Worm (Caenorhabditis elegans) whole organism, L1 larva: Measurements from ENCODE around the gene F59D12.3.

Experiments used
- aha-1 ChIP-seq: fragments of 150-350 bp; optimal IDR thresholded peaks from 2 replicates; lab custom pipeline; 2014; ENCODE audit warnings: missing biosample characterization, missing genetic modification characterization
- alr-1 ChIP-seq: fragments of 200-800 bp; sonication (Bioruptor generic); optimal IDR thresholded peaks from 2 replicates; lab custom pipeline; 2018; ENCODE audit warnings: borderline replicate concordance, mild to moderate bottlenecking, missing genetic modification characterization, missing compliant biosample characterization
- aly-2 ChIP-seq: fragments of 150-350 bp; optimal IDR thresholded peaks from 2 replicates; lab custom pipeline; 2014; ENCODE audit warnings: missing biosample characterization, missing genetic modification characterization
- blmp-1 ChIP-seq: fragments of 150-350 bp; optimal IDR thresholded peaks from 2 replicates; lab custom pipeline; 2014; ENCODE audit warnings: missing biosample characterization, missing genetic modification characterization
- ceh-63 ChIP-seq: fragments of 200-800 bp; sonication (Bioruptor generic); optimal IDR thresholded peaks from 2 replicates; lab custom pipeline; 2018; ENCODE audit warnings: mild to moderate bottlenecking, missing genetic modification characterization, missing compliant biosample characterization
- ceh-82 ChIP-seq, 3 experiments: fragments of 150-350 bp in 1 of 3; sonication (generic microtip) in 2 of 3; optimal IDR thresholded peaks; 2 replicates each; lab custom pipeline; 2014 to 2017; ENCODE audit warnings: missing biosample characterization in 3 of 3, missing genetic modification characterization in 3 of 3
- ceh-88 ChIP-seq: fragments of 200-800 bp; sonication (Bioruptor generic); IDR thresholded peaks from 2 replicates; pipeline ENCODE4 v1.3.6; 2022; ENCODE audit warnings: missing genetic modification characterization, missing compliant biosample characterization
- ceh-90 ChIP-seq: sonication (generic microtip); optimal IDR thresholded peaks from 2 replicates; lab custom pipeline; 2016; ENCODE audit warnings: missing genetic modification characterization, missing compliant biosample characterization
- ces-1 ChIP-seq: fragments of 150-350 bp; optimal IDR thresholded peaks from 2 replicates; lab custom pipeline; 2014; ENCODE audit warnings: missing biosample characterization, missing genetic modification reagents, missing genetic modification characterization
- dsc-1 ChIP-seq: sonication (generic microtip); optimal IDR thresholded peaks from 2 replicates; lab custom pipeline; 2016; ENCODE audit warnings: mild to moderate bottlenecking, missing genetic modification characterization, missing compliant biosample characterization
- efl-1 ChIP-seq, 4 experiments: fragments of 150-350 bp; optimal IDR thresholded peaks in 3 of 4; peaks in 1 of 4; 1 replicate in 1 of 4; 2 replicates in 3 of 4; lab custom pipeline; 2014; ENCODE audit warnings: missing biosample characterization in 2 of 4, missing genetic modification characterization in 2 of 4, missing genetic modification reagents in 2 of 4
- egl-13 ChIP-seq: sonication (generic microtip); optimal IDR thresholded peaks from 2 replicates; lab custom pipeline; 2016; ENCODE audit warnings: missing genotype, missing genetic modification reagents, missing genetic modification characterization, missing compliant biosample characterization
- elt-2 ChIP-seq: sonication (generic microtip); optimal IDR thresholded peaks from 2 replicates; lab custom pipeline; 2016; ENCODE audit warnings: missing genetic modification characterization, mild to moderate bottlenecking, inconsistent platforms, missing compliant biosample characterization, missing genetic modification reagents
- elt-3 ChIP-seq, 6 experiments: fragments of 150-350 bp in 1 of 6; sonication (generic microtip); optimal IDR thresholded peaks; 2 replicates each; lab custom pipeline; 2017 to 2018; ENCODE audit warnings: missing biosample characterization in 6 of 6, missing genetic modification characterization in 6 of 6, inconsistent platforms in 1 of 6
- fkh-10 ChIP-seq: sonication (generic microtip); optimal IDR thresholded peaks from 2 replicates; lab custom pipeline; 2017; ENCODE audit warnings: missing biosample characterization, missing genetic modification reagents, missing genetic modification characterization
- fkh-8 ChIP-seq: sonication (generic microtip); optimal IDR thresholded peaks from 2 replicates; lab custom pipeline; 2016; ENCODE audit warnings: mild to moderate bottlenecking, missing genetic modification characterization, missing compliant biosample characterization
- grh-1 ChIP-seq: fragments of 200-800 bp; sonication (Bioruptor generic); IDR thresholded peaks from 2 replicates; pipeline ENCODE4 v1.3.6; 2022; ENCODE audit warnings: missing genetic modification reagents, missing genetic modification characterization, missing compliant biosample characterization
- hlh-17 ChIP-seq: fragments of 200-800 bp; sonication (Bioruptor generic); optimal IDR thresholded peaks from 2 replicates; lab custom pipeline; 2018; ENCODE audit warnings: missing genetic modification characterization, mild to moderate bottlenecking, missing compliant biosample characterization, moderate library complexity, borderline replicate concordance
- irx-1 ChIP-seq: sonication (generic microtip); optimal IDR thresholded peaks from 2 replicates; lab custom pipeline; 2016; ENCODE audit warnings: missing genetic modification characterization, missing compliant biosample characterization
- isw-1 ChIP-seq: fragments of 200-800 bp; sonication (Bioruptor generic); IDR thresholded peaks from 2 replicates; pipeline ENCODE4 v1.3.6; 2022; ENCODE audit warnings: missing genetic modification characterization, missing compliant biosample characterization
- jun-1 ChIP-seq: fragments of 150-350 bp; optimal IDR thresholded peaks from 2 replicates; lab custom pipeline; 2014; ENCODE audit warnings: missing biosample characterization, missing genetic modification reagents, missing genetic modification characterization
- lin-13 ChIP-seq: fragments of 150-350 bp; optimal IDR thresholded peaks from 2 replicates; lab custom pipeline; 2014; ENCODE audit warnings: missing biosample characterization, missing genetic modification reagents, missing genetic modification characterization
- lin-15B ChIP-seq: fragments of 150-350 bp; sonication (generic microtip); optimal IDR thresholded peaks from 3 replicates; lab custom pipeline; 2014; ENCODE audit warnings: missing biosample characterization, missing genetic modification characterization
- lin-39 ChIP-seq: fragments of 150-350 bp; optimal IDR thresholded peaks from 2 replicates; lab custom pipeline; 2014; ENCODE audit warnings: missing biosample characterization, missing genetic modification reagents, missing genetic modification characterization
- lir-3 ChIP-seq: sonication (generic microtip); optimal IDR thresholded peaks from 2 replicates; lab custom pipeline; 2016; ENCODE audit warnings: mild to moderate bottlenecking, missing genetic modification characterization, moderate library complexity, missing compliant biosample characterization; ENCODE audit not compliant: poor library complexity
- mdl-1 ChIP-seq, 2 experiments: fragments of 150-350 bp; optimal IDR thresholded peaks; 2 replicates each; lab custom pipeline; 2014 to 2017; ENCODE audit warnings: missing biosample characterization in 2 of 2, missing genetic modification characterization in 2 of 2, inconsistent platforms in 1 of 2
- mef-2 ChIP-seq: fragments of 150-350 bp; optimal IDR thresholded peaks from 2 replicates; lab custom pipeline; 2014; ENCODE audit warnings: missing biosample characterization, missing genetic modification characterization
- nhr-19 ChIP-seq: fragments of 200-800 bp; sonication (Bioruptor generic); conservative IDR thresholded peaks from 2 replicates; pipeline ENCODE4 v1.3.6; 2022; ENCODE audit warnings: missing genetic modification characterization, missing compliant biosample characterization
- nhr-47 ChIP-seq: sonication (generic microtip); optimal IDR thresholded peaks from 2 replicates; lab custom pipeline; 2016; ENCODE audit warnings: mild to moderate bottlenecking, missing genetic modification characterization, moderate library complexity, missing compliant biosample characterization
- nhr-71 ChIP-seq: sonication (generic microtip); optimal IDR thresholded peaks from 2 replicates; lab custom pipeline; 2016; ENCODE audit warnings: mild to moderate bottlenecking, missing genetic modification characterization, moderate library complexity, missing compliant biosample characterization
- nhr-76 ChIP-seq: sonication (generic microtip); optimal IDR thresholded peaks from 2 replicates; lab custom pipeline; 2017; ENCODE audit warnings: missing biosample characterization, missing genetic modification characterization
- nhr-84 ChIP-seq: sonication (generic microtip); optimal IDR thresholded peaks from 2 replicates; lab custom pipeline; 2017; ENCODE audit warnings: missing biosample characterization, missing genetic modification characterization
- pag-3 ChIP-seq: sonication (generic microtip); optimal IDR thresholded peaks from 2 replicates; lab custom pipeline; 2017; ENCODE audit warnings: missing genetic modification characterization, mild to moderate bottlenecking, missing compliant biosample characterization, antibody characterized with exemption, borderline replicate concordance; ENCODE audit not compliant: insufficient read depth
- pax-3 ChIP-seq: fragments of 200-800 bp; sonication (Bioruptor generic); optimal IDR thresholded peaks from 2 replicates; lab custom pipeline; 2018; ENCODE audit warnings: mild to moderate bottlenecking, missing genetic modification characterization, moderate library complexity, missing compliant biosample characterization
- skn-1 ChIP-seq: fragments of 150-350 bp; optimal IDR thresholded peaks from 2 replicates; lab custom pipeline; 2014; ENCODE audit warnings: missing biosample characterization, missing genetic modification characterization
- snu-23 ChIP-seq: sonication (generic microtip); optimal IDR thresholded peaks from 2 replicates; lab custom pipeline; 2016; ENCODE audit warnings: missing genetic modification characterization, missing compliant biosample characterization
- sox-4 ChIP-seq: sonication (generic microtip); optimal IDR thresholded peaks from 2 replicates; lab custom pipeline; 2016; ENCODE audit warnings: missing genetic modification characterization, missing compliant biosample characterization
- sptf-1 ChIP-seq: fragments of 150-350 bp; optimal IDR thresholded peaks from 2 replicates; lab custom pipeline; 2014; ENCODE audit warnings: missing biosample characterization, missing genetic modification characterization
- swsn-7 ChIP-seq: sonication (generic microtip); optimal IDR thresholded peaks from 2 replicates; lab custom pipeline; 2016; ENCODE audit warnings: missing genetic modification characterization, missing compliant biosample characterization
- tbx-2 ChIP-seq: sonication (generic microtip); optimal IDR thresholded peaks from 2 replicates; lab custom pipeline; 2016; ENCODE audit warnings: missing genetic modification characterization, missing compliant biosample characterization
- unc-62 ChIP-seq: fragments of 150-350 bp; optimal IDR thresholded peaks from 2 replicates; lab custom pipeline; 2014; ENCODE audit warnings: missing biosample characterization, missing genetic modification reagents, missing genetic modification characterization
- unc-86 ChIP-seq: sonication (generic microtip); optimal IDR thresholded peaks from 2 replicates; lab custom pipeline; 2016; ENCODE audit warnings: missing genetic modification characterization, missing compliant biosample characterization
- vab-15 ChIP-seq: sonication (generic microtip); optimal IDR thresholded peaks from 2 replicates; lab custom pipeline; 2017; ENCODE audit warnings: missing genotype, mild to moderate bottlenecking, missing genetic modification characterization, missing compliant biosample characterization
- xbp-1 ChIP-seq: sonication (generic microtip); optimal IDR thresholded peaks from 2 replicates; lab custom pipeline; 2016; ENCODE audit warnings: missing genetic modification characterization, missing compliant biosample characterization
- zag-1 ChIP-seq: fragments of 150-350 bp; optimal IDR thresholded peaks from 2 replicates; lab custom pipeline; 2014; ENCODE audit warnings: missing biosample characterization, missing genetic modification characterization
- zip-4 ChIP-seq: fragments of 200-800 bp; sonication (Bioruptor generic); optimal IDR thresholded peaks from 2 replicates; lab custom pipeline; 2018; ENCODE audit warnings: mild to moderate bottlenecking, missing genetic modification characterization, moderate library complexity, missing compliant biosample characterization
- ztf-4 ChIP-seq: fragments of 150-350 bp; optimal IDR thresholded peaks from 2 replicates; lab custom pipeline; 2014; ENCODE audit warnings: missing biosample characterization, missing genetic modification characterization

The F59D12.3 gene

DNA sequence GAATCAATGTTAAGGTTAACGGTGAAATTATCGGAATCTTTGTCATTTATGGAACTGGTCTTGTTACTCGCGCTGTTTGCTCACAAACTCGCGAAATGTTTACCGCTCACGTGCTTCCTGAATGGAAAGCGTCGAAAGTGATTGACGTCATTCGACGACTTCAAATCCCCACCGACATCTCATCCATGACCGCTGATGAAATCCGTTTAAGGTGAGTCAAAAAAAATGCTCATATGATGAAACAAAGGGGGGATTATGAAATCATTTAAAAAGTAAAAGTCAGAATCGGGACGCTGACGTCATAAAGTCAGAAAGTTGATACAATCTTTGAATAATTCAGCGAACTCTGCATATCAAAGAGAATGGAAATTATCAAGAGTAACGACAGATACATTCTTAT, 42.2 kb downstream of the F59D12.3 start (continued):
- TF ChIP-seq sox-4 (no peak), skn-1 (peak; percentile 62), ces-1 (GFP tag; lab: Kevin White, UChicago) (no peak), nhr-47 (tag; lab: Kevin White, UChicago) (peak; percentile 57), fkh-8 (tag; lab: Kevin White, UChicago) (peak; percentile 83), jun-1 (tag; lab: Kevin White, UChicago) (no peak), ceh-82 (tag; optimal IDR thresholded peaks at IDR 0.05; lab: Kevin White, UChicago) (no peak), pag-3 (no peak), lin-13 (GFP tag; lab: Kevin White, UChicago) (peak; percentile 19), aly-2 (tag; lab: Kevin White, UChicago) (peak; percentile 4), lin-39 (tag; lab: Kevin White, UChicago) (no peak), xbp-1 (tag; lab: Kevin White, UChicago) (no peak), hlh-17 (GFP tag; lab: Kevin White, UChicago) (no peak)

ce11 chrX:15607498-15608019, 43.2 kb downstream of the F59D12.3 start, which contains the start of gene nipi-3:
Gene nipi-3 (plus strand): TSS chrX:15607969.
- TF ChIP-seq snu-23 (GFP tag; lab: Kevin White, UChicago) (peak; percentile 94), blmp-1 (tag; lab: Kevin White, UChicago) (peak; percentile 43), ceh-63 (no peak), lin-39 (tag; lab: Kevin White, UChicago) (peak; percentile 19), aha-1 (tag; lab: Kevin White, UChicago) (no peak), fkh-10 (GFP tag; lab: Kevin White, UChicago) (peak; percentile 80), zag-1 (tag; lab: Kevin White, UChicago) (no peak), alr-1 (no peak), efl-1 (optimal IDR thresholded peaks at IDR 0.05; lab: Kevin White, UChicago) (peak; percentile 60 to 82), efl-1 (GFP tag; optimal IDR thresholded peaks at IDR 0.05 in 1 of 2; lab: Kevin White, UChicago) (peak; percentile 54 to 94), swsn-7 (tag; lab: Kevin White, UChicago) (peak; percentile 93), nhr-47 (tag; lab: Kevin White, UChicago) (peak; percentile 90), ztf-4 (tag; lab: Kevin White, UChicago) (peak; percentile 80), zip-4 (GFP tag; lab: Kevin White, UChicago) (peak; percentile 100), nhr-76 (tag; lab: Kevin White, UChicago) (no peak), tbx-2 (peak; percentile 83), lin-13 (GFP tag; lab: Kevin White, UChicago) (peak; percentile 86), hlh-17 (GFP tag; lab: Kevin White, UChicago) (no peak), isw-1 (peak; percentile 77), irx-1 (peak; percentile 73), ceh-90 (tag; lab: Kevin White, UChicago) (no peak), skn-1 (peak; percentile 98), vab-15 (tag; lab: Kevin White, UChicago) (no peak), nhr-19 (GFP tag; lab: Robert Waterston, UW) (peak; percentile 85), dsc-1 (peak; percentile 68), nhr-84 (tag; lab: Kevin White, UChicago) (no peak), sptf-1 (tag; lab: Kevin White, UChicago) (no peak), unc-62 (GFP tag; lab: Kevin White, UChicago) (no peak), ceh-82 (tag; optimal IDR thresholded peaks at IDR 0.05; lab: Kevin White, UChicago) (peak; percentile 92 to 96 (median 94)), jun-1 (tag; lab: Kevin White, UChicago) (peak; percentile 98), lin-15B (tag; lab: Kevin White, UChicago) (peak; percentile 56), mdl-1 (tag; optimal IDR thresholded peaks at IDR 0.05; lab: Kevin White, UChicago) (peak; percentile 33 to 99), ceh-88 (no peak; the same call in 1 of the 2 replicates), nhr-71 (tag; lab: Kevin White, UChicago) (peak; percentile 97), pax-3 (tag; lab: Kevin White, UChicago) (peak; percentile 62), elt-2 (tag; lab: Kevin White, UChicago) (peak; percentile 87), unc-86 (peak; percentile 62), sox-4 (peak; percentile 18), aly-2 (tag; lab: Kevin White, UChicago) (peak; percentile 78), elt-3 (tag; optimal IDR thresholded peaks at IDR 0.05; lab: Kevin White, UChicago) (peak in 5 of 6 experiments; percentile 39 to 98 (median 86)), egl-13 (peak; percentile 80), mef-2 (tag; lab: Kevin White, UChicago) (peak; percentile 62), xbp-1 (tag; lab: Kevin White, UChicago) (peak; percentile 83), lir-3 (tag; lab: Kevin White, UChicago) (peak; percentile 63), grh-1 (GFP tag; lab: Robert Waterston, UW) (peak; percentile 39)
